Fruit fly (Drosophila melanogaster): Measurements from ENCODE around the gene Meltrin.
A peak's percentile ranks its signal among the peaks of the same experiment; 100 is the strongest.

- peak; percentile 39; the same call in 1 of the 2 replicates for TF ChIP-seq CG4404 (GFP tag; IDR thresholded peaks at IDR 0.05)
- no peak for TF ChIP-seq sd (tag; optimal IDR thresholded peaks at IDR 0.05)
- TF ChIP-seq NC2β (GFP tag; optimal IDR thresholded peaks at IDR 0.05) = peak; percentile 44
- TF ChIP-seq unc-4 (GFP tag; IDR thresholded peaks at IDR 0.05; ENCODE audit: partially characterized antibody) = no peak
- TF ChIP-seq ewg (GFP tag; optimal IDR thresholded peaks at IDR 0.05) = peak; percentile 76
- TF ChIP-seq CG43689 (GFP tag; IDR thresholded peaks at IDR 0.05) = 0 out of 2 replicates have a peak, but pooled peaks have one; percentile 26
- TF ChIP-seq CG15479 (GFP tag; optimal IDR thresholded peaks at IDR 0.05) = peak; percentile 32
- peak; percentile 59 for TF ChIP-seq Jarid2 (GFP tag; optimal IDR thresholded peaks at IDR 0.05)
- TF ChIP-seq mam (GFP tag; optimal IDR thresholded peaks at IDR 0.05) = peak; percentile 83
Observed at dm6 chr3R:14740658-14741191, 43.6 kb upstream of the Meltrin start.

Measured in whole organism, embryonic.